Fruit fly (Drosophila melanogaster) whole organism, embryonic: ENCODE results near the gene Hrs.

Source experiments
- Ada2b ChIP-seq: fragments of 200-800 bp; sonication (Bioruptor generic); IDR thresholded peaks from 2 replicates; pipeline ENCODE4 v1.3.6; 2022; ENCODE audit warnings: missing biosample characterization, missing genetic modification characterization
- Asciz ChIP-seq: fragments of 200-800 bp; sonication (Bioruptor generic); optimal IDR thresholded peaks from 2 replicates; lab custom pipeline; 2017; ENCODE audit warnings: missing biosample characterization, mild to moderate bottlenecking, missing genetic modification characterization, missing genetic modification reagents
- Awh ChIP-seq: fragments of 200-800 bp; sonication (Bioruptor generic); IDR thresholded peaks from 2 replicates; pipeline ENCODE4, ENCODE4 v1.3.6; 2022; ENCODE audit warnings: missing biosample characterization, missing genetic modification characterization
- BEAF-32 ChIP-seq: fragments of 200-800 bp; sonication (Bioruptor generic); optimal IDR thresholded peaks from 3 replicates; lab custom pipeline; 2017; ENCODE audit warnings: missing biosample characterization, missing genetic modification characterization, mild to moderate bottlenecking, moderate library complexity, missing genetic modification reagents
- CG10366 ChIP-seq: fragments of 200-800 bp; sonication (Bioruptor generic); IDR thresholded peaks from 2 replicates; pipeline ENCODE4 v1.3.6; 2022; ENCODE audit warnings: missing biosample characterization, missing genetic modification characterization
- CG1233 ChIP-seq: fragments of 200-800 bp; sonication (Bioruptor generic); optimal IDR thresholded peaks from 4 replicates; lab custom pipeline; 2018; ENCODE audit warnings: missing biosample characterization, mild to moderate bottlenecking, missing genetic modification characterization
- CG14050 ChIP-seq: fragments of 200-800 bp; sonication (Bioruptor generic); IDR thresholded peaks from 3 replicates; pipeline ENCODE4 v1.3.6; 2022; ENCODE audit warnings: missing biosample characterization, missing genetic modification characterization
- CG15269 ChIP-seq: fragments of 200-800 bp; sonication (Bioruptor generic); optimal IDR thresholded peaks from 2 replicates; lab custom pipeline; 2018; ENCODE audit warnings: missing biosample characterization, mild to moderate bottlenecking, missing genetic modification characterization, moderate library complexity
- CG15514 ChIP-seq: fragments of 200-800 bp; sonication (Bioruptor generic); optimal IDR thresholded peaks from 3 replicates; lab custom pipeline; 2017; ENCODE audit warnings: missing biosample characterization, missing genetic modification characterization, mild to moderate bottlenecking, moderate library complexity, missing genetic modification reagents
- CG17328 ChIP-seq: fragments of 200-800 bp; sonication (Bioruptor generic); IDR thresholded peaks from 2 replicates; pipeline ENCODE4 v1.3.6; 2022; ENCODE audit warnings: missing biosample characterization, missing genetic modification characterization
- CG32767 ChIP-seq: fragments of 200-800 bp; sonication (Bioruptor generic); IDR thresholded peaks from 2 replicates; pipeline ENCODE4 v1.3.6; 2022; ENCODE audit warnings: missing biosample characterization, missing genetic modification characterization
- CG4707 ChIP-seq: fragments of 200-800 bp; sonication (Bioruptor generic); optimal IDR thresholded peaks from 2 replicates; lab custom pipeline; 2018; ENCODE audit warnings: missing biosample characterization, mild to moderate bottlenecking, missing genetic modification characterization, moderate library complexity
- CG4820 ChIP-seq: fragments of 200-800 bp; sonication (Bioruptor generic); optimal IDR thresholded peaks from 3 replicates; lab custom pipeline; 2016; ENCODE audit warnings: missing biosample characterization, missing genetic modification characterization
- CG7372 ChIP-seq: fragments of 200-800 bp; sonication (Bioruptor generic); IDR thresholded peaks from 2 replicates; pipeline ENCODE4 v1.3.6; 2022; ENCODE audit warnings: missing biosample characterization, missing genetic modification characterization
- CG8089 ChIP-seq: fragments of 200-800 bp; sonication (Bioruptor generic); optimal IDR thresholded peaks from 3 replicates; lab custom pipeline; 2016; ENCODE audit warnings: missing biosample characterization, missing genetic modification characterization
- Doc3 ChIP-seq: fragments of 200-800 bp; sonication (Bioruptor generic); IDR thresholded peaks from 3 replicates; pipeline ENCODE4 v1.3.6; 2022; ENCODE audit warnings: missing biosample characterization, missing genetic modification characterization; ENCODE audit not compliant: partially characterized antibody
- Drgx ChIP-seq: fragments of 200-800 bp; sonication (Bioruptor generic); IDR thresholded peaks from 2 replicates; pipeline ENCODE4 v1.3.6; 2022; ENCODE audit warnings: missing biosample characterization, missing genetic modification characterization
- Fer3 ChIP-seq: fragments of 200-800 bp; sonication (Bioruptor generic); optimal IDR thresholded peaks from 2 replicates; lab custom pipeline; 2018; ENCODE audit warnings: missing biosample characterization, mild to moderate bottlenecking, missing genetic modification characterization, moderate library complexity
- Hey ChIP-seq: fragments of 200-800 bp; sonication (Bioruptor generic); optimal IDR thresholded peaks from 3 replicates; lab custom pipeline; 2018; ENCODE audit warnings: missing biosample characterization, mild to moderate bottlenecking, missing genetic modification characterization
- Hmr ChIP-seq: fragments of 200-800 bp; sonication (Bioruptor generic); optimal IDR thresholded peaks from 3 replicates; lab custom pipeline; 2017; ENCODE audit warnings: mild to moderate bottlenecking, missing biosample characterization, missing genetic modification reagents, missing genetic modification characterization
- NFAT ChIP-seq: fragments of 200-800 bp; sonication (Bioruptor generic); IDR thresholded peaks from 2 replicates; pipeline ENCODE4 v1.3.6; 2022; ENCODE audit warnings: missing biosample characterization, missing genetic modification characterization
- Optix ChIP-seq: fragments of 200-800 bp; sonication (Bioruptor generic); IDR thresholded peaks from 3 replicates; pipeline ENCODE4 v1.3.6; 2022; ENCODE audit warnings: missing biosample characterization, missing genetic modification characterization
- Sry-β ChIP-seq: fragments of 200-800 bp; sonication (Bioruptor generic); optimal IDR thresholded peaks from 2 replicates; lab custom pipeline; 2018; ENCODE audit warnings: missing biosample characterization, mild to moderate bottlenecking, missing genetic modification characterization, moderate library complexity
- Trl ChIP-seq, 3 experiments: fragments of >200 bp in 2 of 3; fragments of 200-800 bp in 1 of 3; sonication (Bioruptor generic) in 1 of 3; optimal IDR thresholded peaks; 2 replicates in 1 of 3; 3 replicates in 2 of 3; lab custom pipeline; 2016 to 2017; ENCODE audit warnings: missing biosample characterization in 1 of 3, missing genetic modification characterization in 1 of 3
- ara ChIP-seq: fragments of 200-800 bp; sonication (Bioruptor generic); IDR thresholded peaks from 2 replicates; pipeline ENCODE4 v1.3.6; 2022; ENCODE audit warnings: missing biosample characterization, missing genetic modification characterization
- bbx ChIP-seq: fragments of 200-800 bp; sonication (Bioruptor generic); IDR thresholded peaks from 2 replicates; pipeline ENCODE4 v1.3.6; 2022; ENCODE audit warnings: missing biosample characterization, missing genetic modification characterization; ENCODE audit not compliant: partially characterized antibody
- dan ChIP-seq: fragments of 200-800 bp; sonication (Bioruptor generic); IDR thresholded peaks from 2 replicates; pipeline ENCODE4 v1.3.6; 2022; ENCODE audit warnings: missing biosample characterization, missing genetic modification characterization
- dati ChIP-seq: fragments of 200-800 bp; sonication (Bioruptor generic); IDR thresholded peaks from 2 replicates; pipeline ENCODE4 v1.3.6; 2022; ENCODE audit warnings: missing biosample characterization, missing genetic modification characterization
- disco-r ChIP-seq: fragments of 200-800 bp; sonication (Bioruptor generic); optimal IDR thresholded peaks from 2 replicates; lab custom pipeline; 2016; ENCODE audit warnings: missing biosample characterization, missing genetic modification characterization
- dmrt11E ChIP-seq: fragments of 200-800 bp; sonication (Bioruptor generic); optimal IDR thresholded peaks from 3 replicates; lab custom pipeline; 2018; ENCODE audit warnings: missing biosample characterization, mild to moderate bottlenecking, missing genetic modification characterization, moderate library complexity
- ham ChIP-seq: fragments of 200-800 bp; sonication (Bioruptor generic); IDR thresholded peaks from 2 replicates; pipeline ENCODE4 v1.3.6; 2022; ENCODE audit warnings: missing biosample characterization, missing genetic modification characterization
- hth ChIP-seq: fragments of >200 bp; optimal IDR thresholded peaks from 2 replicates; lab custom pipeline; 2017; ENCODE audit warnings: inconsistent platforms
- kah ChIP-seq: fragments of 200-800 bp; sonication (Bioruptor generic); optimal IDR thresholded peaks from 2 replicates; lab custom pipeline; 2018; ENCODE audit warnings: missing biosample characterization, mild to moderate bottlenecking, missing genetic modification characterization
- luna ChIP-seq: fragments of 200-800 bp; sonication (Bioruptor generic); optimal IDR thresholded peaks from 2 replicates; lab custom pipeline; 2016; ENCODE audit warnings: missing biosample characterization, missing genetic modification characterization
- nerfin-2 ChIP-seq: fragments of 200-800 bp; sonication (Bioruptor generic); IDR thresholded peaks from 2 replicates; pipeline ENCODE4 v1.3.6; 2022; ENCODE audit warnings: missing biosample characterization, missing genetic modification characterization; ENCODE audit not compliant: partially characterized antibody
- pho ChIP-seq: fragments of 200-800 bp; sonication (Bioruptor generic); optimal IDR thresholded peaks from 2 replicates; lab custom pipeline; 2016; ENCODE audit warnings: missing biosample characterization, missing genetic modification characterization
- sens-2 ChIP-seq: fragments of 200-800 bp; sonication (Bioruptor generic); IDR thresholded peaks from 2 replicates; pipeline ENCODE4 v1.3.6; 2022; ENCODE audit warnings: missing biosample characterization, missing genetic modification characterization
- sim ChIP-seq: fragments of 200-800 bp; sonication (Bioruptor generic); IDR thresholded peaks from 2 replicates; pipeline ENCODE4 v1.3.6; 2022; ENCODE audit warnings: missing biosample characterization, missing genetic modification characterization
- so ChIP-seq: fragments of 200-800 bp; sonication (Bioruptor generic); IDR thresholded peaks from 3 replicates; pipeline ENCODE4 v1.3.6; 2022; ENCODE audit warnings: missing biosample characterization, missing genetic modification characterization
- tin ChIP-seq: fragments of 200-800 bp; sonication (Bioruptor generic); optimal IDR thresholded peaks from 3 replicates; lab custom pipeline; 2016; ENCODE audit warnings: missing biosample characterization, missing genetic modification characterization
- trem ChIP-seq: fragments of 200-800 bp; optimal IDR thresholded peaks from 3 replicates; lab custom pipeline; 2019; ENCODE audit warnings: missing biosample characterization, mild to moderate bottlenecking, missing genetic modification characterization, moderate library complexity
- wek ChIP-seq: fragments of 200-800 bp; sonication (Bioruptor generic); optimal IDR thresholded peaks from 3 replicates; lab custom pipeline; 2018; ENCODE audit warnings: missing biosample characterization, mild to moderate bottlenecking, missing genetic modification characterization, moderate library complexity
- z ChIP-seq: fragments of 200-800 bp; sonication (Bioruptor generic); IDR thresholded peaks from 3 replicates; pipeline ENCODE4 v1.3.6; 2022; ENCODE audit warnings: missing biosample characterization, missing genetic modification characterization
- zfh2 ChIP-seq: fragments of 200-800 bp; sonication (Bioruptor generic); optimal IDR thresholded peaks from 2 replicates; lab custom pipeline; 2016; ENCODE audit warnings: missing biosample characterization, missing genetic modification characterization

Hrs gene

DNA sequence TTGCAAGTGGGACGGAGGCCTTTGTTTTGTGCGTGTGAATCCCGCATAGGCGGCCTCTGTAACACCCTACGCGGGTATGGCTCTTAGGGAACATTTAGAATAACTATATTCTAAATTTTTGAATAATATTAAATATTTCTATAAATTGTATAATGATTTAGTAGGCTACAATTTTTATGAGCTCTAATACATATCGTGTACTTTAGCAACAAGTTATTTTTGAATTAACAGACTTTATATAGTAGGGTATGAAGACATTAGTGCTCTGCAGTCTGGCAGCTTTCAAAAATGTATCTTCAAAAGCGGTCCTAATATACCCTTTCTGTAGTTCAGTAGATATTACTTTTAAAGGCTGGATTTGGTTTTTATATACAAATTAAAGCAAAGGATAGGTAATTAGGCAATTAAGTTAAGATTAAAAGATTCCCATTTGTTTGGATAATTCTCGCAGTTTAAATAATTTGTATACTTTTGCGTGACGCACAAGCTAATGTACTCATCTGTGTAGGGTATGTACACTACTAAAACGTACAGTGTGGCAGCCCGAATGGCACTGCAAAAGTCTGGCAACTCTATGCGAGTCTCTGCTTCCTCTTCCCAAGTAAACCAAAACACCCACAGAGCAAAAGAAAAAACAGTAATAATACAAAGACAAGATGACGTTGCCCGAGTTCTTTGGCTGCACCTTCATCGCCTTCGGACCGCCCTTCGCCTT is 26.0 kb downstream of the Hrs start, which contains the start of the genes Snx21 and aph-1 (continued):
- no peak for TF ChIP-seq bbx (GFP tag; lab: Robert Waterston, UW)
- peak; percentile 40 for TF ChIP-seq wek
- TF ChIP-seq NFAT = peak; percentile 87
- peak; percentile 84 for TF ChIP-seq kah (GFP tag; lab: Kevin White, UChicago)
- peak; percentile 90 for TF ChIP-seq so (GFP tag; lab: Robert Waterston, UW)
- TF ChIP-seq Drgx = peak; percentile 79
- TF ChIP-seq CG4707 = peak; percentile 51
- TF ChIP-seq Optix (GFP tag; lab: Robert Waterston, UW) = peak; percentile 78; the same call in 2 of the 3 replicates
- TF ChIP-seq Trl (optimal IDR thresholded peaks at IDR 0.05; lab: Kevin White, UChicago) = no peak
- TF ChIP-seq Trl (GFP tag; optimal IDR thresholded peaks at IDR 0.05; lab: Kevin White, UChicago) = peak; percentile 93
- no peak; the same call in 1 of the 2 replicates for TF ChIP-seq dati (GFP tag; lab: Robert Waterston, UW)
- TF ChIP-seq Ada2b (GFP tag; lab: Robert Waterston, UW) = peak; percentile 74
- TF ChIP-seq Hmr (GFP tag; lab: Kevin White, UChicago) = peak; percentile 95
- peak; percentile 95 for TF ChIP-seq CG15269 (tag; lab: Kevin White, UChicago)
- TF ChIP-seq trem (tag; lab: Kevin White, UChicago) = peak; percentile 87
- peak; percentile 90 for TF ChIP-seq zfh2
- TF ChIP-seq CG7372 = peak; percentile 85
- peak; percentile 72; the same call in 1 of the 2 replicates for TF ChIP-seq dan (GFP tag; lab: Robert Waterston, UW)
- TF ChIP-seq Awh (GFP tag; lab: Robert Waterston, UW) = peak; percentile 75
- TF ChIP-seq CG4820 (GFP tag; lab: Kevin White, UChicago) = peak; percentile 87
- TF ChIP-seq CG17328 = peak; percentile 85
- peak; percentile 76 for TF ChIP-seq luna (GFP tag; lab: Kevin White, UChicago)
- peak; percentile 84 for TF ChIP-seq Asciz (GFP tag; lab: Kevin White, UChicago)
- peak; percentile 77 for TF ChIP-seq CG14050
- no peak for TF ChIP-seq nerfin-2
- peak; percentile 92 for TF ChIP-seq dmrt11E (tag; lab: Kevin White, UChicago)
- TF ChIP-seq Doc3 = no peak
- TF ChIP-seq CG8089 = peak; percentile 81
- TF ChIP-seq sim (GFP tag; lab: Robert Waterston, UW) = peak; percentile 62; the same call in 1 of the 2 replicates
- peak; percentile 84 for TF ChIP-seq CG15514
- peak; percentile 74 for TF ChIP-seq ara (GFP tag; lab: Robert Waterston, UW)
- peak; percentile 85 for TF ChIP-seq CG10366 (GFP tag; lab: Robert Waterston, UW)
- TF ChIP-seq disco-r (GFP tag; lab: Kevin White, UChicago) = peak; percentile 75
- TF ChIP-seq tin (GFP tag; lab: Kevin White, UChicago) = peak; percentile 87
- peak; percentile 93 for TF ChIP-seq Fer3 (tag; lab: Kevin White, UChicago)
- peak; percentile 81 for TF ChIP-seq pho (GFP tag; lab: Kevin White, UChicago)
- peak; percentile 56; the same call in 1 of the 3 replicates for TF ChIP-seq z
- TF ChIP-seq ham (GFP tag; lab: Robert Waterston, UW) = peak; percentile 67
- TF ChIP-seq CG1233 (GFP tag; lab: Kevin White, UChicago) = peak; percentile 84
- TF ChIP-seq Sry-β (GFP tag; lab: Kevin White, UChicago) = peak; percentile 38
- peak; percentile 76 for TF ChIP-seq sens-2 (GFP tag; lab: Robert Waterston, UW)
- peak; percentile 57 for TF ChIP-seq Hey (tag; lab: Kevin White, UChicago)
- peak; percentile 26 for TF ChIP-seq BEAF-32
- TF ChIP-seq hth (lab: Kevin White, UChicago) = no peak
- TF ChIP-seq CG32767 (GFP tag; lab: Robert Waterston, UW) = peak; percentile 89
